Fruit fly (Drosophila melanogaster) whole organism, prepupa: ENCODE results near the gene Smr.

Experiments used
- Blimp-1 ChIP-seq: fragments of 200-800 bp; sonication (Bioruptor generic); optimal IDR thresholded peaks from 3 replicates; lab custom pipeline; 2017; ENCODE audit warnings: missing biosample characterization, missing genetic modification characterization, mild to moderate bottlenecking, moderate library complexity, missing genetic modification reagents
- CG10631 ChIP-seq: fragments of 200-800 bp; sonication (Bioruptor generic); optimal IDR thresholded peaks from 2 replicates; lab custom pipeline; 2016; ENCODE audit warnings: missing biosample characterization, missing genetic modification characterization
- CG10669 ChIP-seq: fragments of 200-800 bp; sonication (Bioruptor generic); optimal IDR thresholded peaks from 3 replicates; lab custom pipeline; 2018; ENCODE audit warnings: missing biosample characterization, mild to moderate bottlenecking, missing genetic modification characterization, moderate library complexity
- CG11762 ChIP-seq: fragments of 200-800 bp; sonication (Bioruptor generic); optimal IDR thresholded peaks from 3 replicates; lab custom pipeline; 2016; ENCODE audit warnings: missing biosample characterization, missing genetic modification characterization; ENCODE audit not compliant: insufficient read depth
- CG11902 ChIP-seq: fragments of 200-800 bp; sonication (Bioruptor generic); optimal IDR thresholded peaks from 3 replicates; lab custom pipeline; 2016; ENCODE audit warnings: missing biosample characterization, missing genetic modification characterization
- CG15336 ChIP-seq: fragments of 200-800 bp; sonication (Bioruptor generic); IDR thresholded peaks from 2 replicates; pipeline ENCODE4 v1.3.6; 2022; ENCODE audit warnings: missing biosample characterization, missing genetic modification characterization
- CG1621 ChIP-seq: fragments of 200-800 bp; sonication (Bioruptor generic); optimal IDR thresholded peaks from 3 replicates; lab custom pipeline; 2018; ENCODE audit warnings: missing biosample characterization, mild to moderate bottlenecking, missing genetic modification characterization
- CG16779 ChIP-seq: fragments of 200-800 bp; sonication (Bioruptor generic); optimal IDR thresholded peaks from 3 replicates; lab custom pipeline; 2017; ENCODE audit warnings: missing biosample characterization, mild to moderate bottlenecking, missing genetic modification characterization
- CG3032 ChIP-seq: fragments of 200-800 bp; optimal IDR thresholded peaks from 2 replicates; lab custom pipeline; 2019; ENCODE audit warnings: missing biosample characterization, mild to moderate bottlenecking, missing genetic modification characterization, moderate library complexity
- CG32006 ChIP-seq: fragments of 200-800 bp; sonication (Bioruptor generic); optimal IDR thresholded peaks from 3 replicates; lab custom pipeline; 2017; ENCODE audit warnings: missing biosample characterization, mild to moderate bottlenecking, missing genetic modification characterization
- CG34406 ChIP-seq: fragments of 200-800 bp; sonication (Bioruptor generic); optimal IDR thresholded peaks from 3 replicates; lab custom pipeline; 2016; ENCODE audit warnings: missing biosample characterization, missing genetic modification characterization
- CG4318 ChIP-seq: fragments of 200-800 bp; sonication (Bioruptor generic); optimal IDR thresholded peaks from 3 replicates; lab custom pipeline; 2017; ENCODE audit warnings: missing biosample characterization, mild to moderate bottlenecking, missing genetic modification characterization
- CG6276 ChIP-seq: fragments of 200-800 bp; sonication (Bioruptor generic); optimal IDR thresholded peaks from 2 replicates; lab custom pipeline; 2017; ENCODE audit warnings: missing biosample characterization, mild to moderate bottlenecking, missing genetic modification characterization
- CG6808 ChIP-seq: fragments of 200-800 bp; sonication (Bioruptor generic); optimal IDR thresholded peaks from 3 replicates; lab custom pipeline; 2017; ENCODE audit warnings: missing biosample characterization, missing genetic modification characterization, mild to moderate bottlenecking, moderate library complexity, missing genetic modification reagents
- CG6854 ChIP-seq: fragments of 200-800 bp; sonication (Bioruptor generic); optimal IDR thresholded peaks from 2 replicates; lab custom pipeline; 2017; ENCODE audit warnings: missing biosample characterization, mild to moderate bottlenecking, missing genetic modification characterization
- CG8319 ChIP-seq: fragments of 200-800 bp; sonication (Bioruptor generic); optimal IDR thresholded peaks from 3 replicates; lab custom pipeline; 2016; ENCODE audit warnings: missing biosample characterization, missing genetic modification characterization
- CG8632 ChIP-seq: fragments of 200-800 bp; sonication (Bioruptor generic); optimal IDR thresholded peaks from 3 replicates; lab custom pipeline; 2016; ENCODE audit warnings: missing biosample characterization, missing genetic modification characterization
- CG9139 ChIP-seq: fragments of 200-800 bp; sonication (Bioruptor generic); optimal IDR thresholded peaks from 3 replicates; lab custom pipeline; 2017; ENCODE audit warnings: missing biosample characterization, mild to moderate bottlenecking, missing genetic modification characterization
- Eip75B ChIP-seq: fragments of 200-800 bp; sonication (Bioruptor generic); optimal IDR thresholded peaks from 3 replicates; lab custom pipeline; 2016; ENCODE audit warnings: missing biosample characterization, missing genetic modification characterization
- Eip78C ChIP-seq: fragments of 200-800 bp; sonication (Bioruptor generic); peaks from one replicate; lab custom pipeline; 2016; ENCODE audit warnings: missing biosample characterization, missing genetic modification characterization
- Ets96B ChIP-seq: fragments of 200-800 bp; optimal IDR thresholded peaks from 2 replicates; lab custom pipeline; 2019; ENCODE audit warnings: missing biosample characterization, mild to moderate bottlenecking, missing genetic modification characterization, moderate library complexity
- Gug ChIP-seq: fragments of 200-800 bp; sonication (Bioruptor generic); IDR thresholded peaks from 2 replicates; pipeline ENCODE4 v1.3.6; 2022; ENCODE audit warnings: missing biosample characterization, missing genetic modification characterization
- Hr38 ChIP-seq: sonication (Bioruptor generic); optimal IDR thresholded peaks from 2 replicates; lab custom pipeline; 2016; ENCODE audit warnings: missing biosample characterization, missing genetic modification characterization
- Hr39 ChIP-seq: fragments of 200-800 bp; sonication (Bioruptor generic); optimal IDR thresholded peaks from 2 replicates; lab custom pipeline; 2016; ENCODE audit warnings: missing biosample characterization, missing genetic modification characterization
- Hr4 ChIP-seq: fragments of 200-800 bp; sonication (Bioruptor generic); optimal IDR thresholded peaks from 3 replicates; lab custom pipeline; 2016; ENCODE audit warnings: missing biosample characterization, missing genetic modification characterization
- Met ChIP-seq: fragments of 200-800 bp; sonication (Bioruptor generic); optimal IDR thresholded peaks from 3 replicates; lab custom pipeline; 2016; ENCODE audit warnings: missing biosample characterization, missing genetic modification characterization
- OdsH ChIP-seq: fragments of 200-800 bp; sonication (Bioruptor generic); optimal IDR thresholded peaks from 3 replicates; lab custom pipeline; 2016; ENCODE audit warnings: missing biosample characterization, missing genetic modification characterization
- Smox ChIP-seq: fragments of 200-800 bp; sonication (Bioruptor generic); optimal IDR thresholded peaks from 3 replicates; lab custom pipeline; 2016; ENCODE audit warnings: missing biosample characterization, missing genetic modification characterization
- Sox102F ChIP-seq: fragments of 200-800 bp; sonication (Bioruptor generic); optimal IDR thresholded peaks from 2 replicates; lab custom pipeline; 2016; ENCODE audit warnings: missing biosample characterization, mild to moderate bottlenecking, missing genetic modification characterization
- Sox14 ChIP-seq: fragments of 200-800 bp; sonication (Bioruptor generic); optimal IDR thresholded peaks from 3 replicates; lab custom pipeline; 2016; ENCODE audit warnings: missing biosample characterization, missing genetic modification characterization
- achi ChIP-seq: fragments of 200-800 bp; sonication (Bioruptor generic); optimal IDR thresholded peaks from 3 replicates; lab custom pipeline; 2016; ENCODE audit warnings: missing biosample characterization, missing genetic modification characterization
- acj6 ChIP-seq: fragments of 200-800 bp; sonication (Bioruptor generic); optimal IDR thresholded peaks from 3 replicates; lab custom pipeline; 2016; ENCODE audit warnings: missing biosample characterization, missing genetic modification characterization
- cyc ChIP-seq: fragments of 200-800 bp; sonication (Bioruptor generic); optimal IDR thresholded peaks from 3 replicates; lab custom pipeline; 2016; ENCODE audit warnings: missing biosample characterization, missing genetic modification characterization
- dac ChIP-seq: fragments of 200-800 bp; sonication (Bioruptor generic); optimal IDR thresholded peaks from 2 replicates; lab custom pipeline; 2017; ENCODE audit warnings: missing biosample characterization, mild to moderate bottlenecking, missing genetic modification characterization
- dsx ChIP-seq: fragments of 200-800 bp; optimal IDR thresholded peaks from 3 replicates; lab custom pipeline; 2019; ENCODE audit warnings: missing biosample characterization, mild to moderate bottlenecking, missing genetic modification characterization, moderate library complexity; ENCODE audit not compliant: poor library complexity, severe bottlenecking
- esn ChIP-seq: fragments of 200-800 bp; sonication (Bioruptor generic); optimal IDR thresholded peaks from 2 replicates; lab custom pipeline; 2016; ENCODE audit warnings: missing biosample characterization, mild to moderate bottlenecking, missing genetic modification characterization, moderate library complexity
- fd59A ChIP-seq: fragments of 200-800 bp; sonication (Bioruptor generic); optimal IDR thresholded peaks from 2 replicates; lab custom pipeline; 2017; ENCODE audit warnings: missing biosample characterization, mild to moderate bottlenecking, missing genetic modification characterization, missing genetic modification reagents
- fd85E ChIP-seq: fragments of 200-800 bp; sonication (Bioruptor generic); optimal IDR thresholded peaks from 3 replicates; lab custom pipeline; 2016; ENCODE audit warnings: missing biosample characterization, missing genetic modification characterization
- fkh ChIP-seq: fragments of 200-800 bp; sonication (Bioruptor generic); optimal IDR thresholded peaks from 3 replicates; lab custom pipeline; 2017; ENCODE audit warnings: missing biosample characterization, mild to moderate bottlenecking, missing genetic modification characterization, moderate library complexity
- lz ChIP-seq: fragments of 200-800 bp; sonication (Bioruptor generic); optimal IDR thresholded peaks from 3 replicates; lab custom pipeline; 2016; ENCODE audit warnings: missing biosample characterization, missing genetic modification characterization
- net ChIP-seq: fragments of 200-800 bp; sonication (Bioruptor generic); optimal IDR thresholded peaks from 3 replicates; lab custom pipeline; 2016; ENCODE audit warnings: missing biosample characterization, missing genetic modification characterization
- pdm3 ChIP-seq: fragments of 200-800 bp; sonication (Bioruptor generic); optimal IDR thresholded peaks from 3 replicates; lab custom pipeline; 2016; ENCODE audit warnings: missing biosample characterization, missing genetic modification characterization
- spab ChIP-seq: fragments of 200-800 bp; sonication (Bioruptor generic); optimal IDR thresholded peaks from 2 replicates; lab custom pipeline; 2017; ENCODE audit warnings: missing biosample characterization, mild to moderate bottlenecking, missing genetic modification characterization, missing genetic modification reagents
- ss ChIP-seq, 2 experiments: fragments of 200-800 bp; sonication (Bioruptor generic); optimal IDR thresholded peaks; 2 replicates in 1 of 2; 3 replicates in 1 of 2; lab custom pipeline; 2017 to 2018; ENCODE audit warnings: mild to moderate bottlenecking in 2 of 2, missing biosample characterization in 2 of 2, missing genetic modification characterization in 2 of 2, moderate library complexity in 1 of 2
- svp ChIP-seq: fragments of 200-800 bp; sonication (Bioruptor generic); peaks from one replicate; lab custom pipeline; 2016; ENCODE audit warnings: missing biosample characterization, missing genetic modification characterization
- vri ChIP-seq: fragments of 200-800 bp; sonication (Bioruptor generic); optimal IDR thresholded peaks from 3 replicates; lab custom pipeline; 2016; ENCODE audit warnings: missing biosample characterization, mild to moderate bottlenecking, missing genetic modification characterization

Smr gene

dm6 chrX:12784690-12785441 lies 42.4 kb upstream of the Smr start, which contains the start of gene CG32647:
CG32647 (minus strand) TSS chrX:12784958.
- TF ChIP-seq pdm3, result no peak
- TF ChIP-seq Hr4 (GFP tag; lab: Kevin White, UChicago), result no peak
- no peak for TF ChIP-seq dsx (GFP tag; lab: Kevin White, UChicago)
- no peak for TF ChIP-seq Sox14 (GFP tag; lab: Kevin White, UChicago)
- TF ChIP-seq acj6 (GFP tag; lab: Kevin White, UChicago), result no peak
- no peak for TF ChIP-seq Sox102F (GFP tag; lab: Kevin White, UChicago)
- no peak for TF ChIP-seq Eip75B (GFP tag; lab: Kevin White, UChicago)
- no peak for TF ChIP-seq CG10631 (GFP tag; lab: Kevin White, UChicago)
- no peak for TF ChIP-seq fd85E (GFP tag; lab: Kevin White, UChicago)
- TF ChIP-seq dac (GFP tag; lab: Kevin White, UChicago), result no peak
- no peak for TF ChIP-seq CG8319 (GFP tag; lab: Kevin White, UChicago)
- TF ChIP-seq vri (GFP tag; lab: Kevin White, UChicago), result no peak
- no peak for TF ChIP-seq CG15336 (GFP tag; lab: Robert Waterston, UW)
- no peak for TF ChIP-seq Ets96B (tag; lab: Kevin White, UChicago)
- TF ChIP-seq Eip78C (GFP tag; lab: Kevin White, UChicago), result peak; percentile 65
- peak; percentile 54 for TF ChIP-seq svp
- no peak for TF ChIP-seq CG6808
- no peak for TF ChIP-seq net (GFP tag; lab: Kevin White, UChicago)

dm6 chrX:12777763-12778408 lies 35.5 kb upstream of the Smr start:
- TF ChIP-seq lz (GFP tag; lab: Kevin White, UChicago) (no peak), cyc (GFP tag; lab: Kevin White, UChicago) (peak; percentile 7), Eip78C (GFP tag; lab: Kevin White, UChicago) (peak; percentile 81), CG8319 (GFP tag; lab: Kevin White, UChicago) (no peak), acj6 (GFP tag; lab: Kevin White, UChicago) (peak; percentile 22), CG6276 (no peak), net (GFP tag; lab: Kevin White, UChicago) (peak; percentile 17), CG3032 (tag; lab: Kevin White, UChicago) (peak; percentile 13), dsx (GFP tag; lab: Kevin White, UChicago) (no peak), Hr38 (GFP tag; lab: Kevin White, UChicago) (no peak), CG11902 (GFP tag; lab: Kevin White, UChicago) (no peak), spab (GFP tag; lab: Kevin White, UChicago) (no peak), CG34406 (GFP tag; lab: Kevin White, UChicago) (peak; percentile 7), pdm3 (no peak), CG9139 (no peak), vri (GFP tag; lab: Kevin White, UChicago) (no peak), esn (peak; percentile 17), Gug (GFP tag; lab: Robert Waterston, UW) (peak; percentile 36; the same call in 1 of the 2 replicates), CG32006 (GFP tag; lab: Kevin White, UChicago) (peak; percentile 63), CG10669 (peak; percentile 27), fd59A (GFP tag; lab: Kevin White, UChicago) (peak; percentile 3), OdsH (peak; percentile 15), CG6854 (GFP tag; lab: Kevin White, UChicago) (no peak), CG1621 (no peak), Smox (peak; percentile 9), CG16779 (tag; lab: Kevin White, UChicago) (no peak), CG4318 (GFP tag; lab: Kevin White, UChicago) (peak; percentile 7), CG11762 (GFP tag; lab: Kevin White, UChicago) (peak; percentile 0), CG8632 (peak; percentile 20), dac (GFP tag; lab: Kevin White, UChicago) (no peak), Blimp-1 (GFP tag; lab: Kevin White, UChicago) (no peak), Hr39 (GFP tag; lab: Kevin White, UChicago) (no peak), CG15336 (GFP tag; lab: Robert Waterston, UW) (no peak), fkh (GFP tag; lab: Kevin White, UChicago) (no peak), ss (GFP tag; optimal IDR thresholded peaks at IDR 0.05; lab: Kevin White, UChicago) (no peak), Ets96B (tag; lab: Kevin White, UChicago) (no peak), Met (GFP tag; lab: Kevin White, UChicago) (peak; percentile 19), achi (GFP tag; lab: Kevin White, UChicago) (peak; percentile 25)
